Fruit fly (Drosophila melanogaster) whole organism, embryonic: ENCODE measurements around the gene HUWE1.

Experiments used
- Abd-B ChIP-seq: fragments of 200-800 bp; sonication (Bioruptor generic); optimal IDR thresholded peaks from 2 replicates; lab custom pipeline; 2018; ENCODE audit warnings: missing biosample characterization, mild to moderate bottlenecking, missing genetic modification characterization, moderate library complexity
- Antp ChIP-seq: fragments of 200-800 bp; sonication (Bioruptor generic); optimal IDR thresholded peaks from 3 replicates; lab custom pipeline; 2016; ENCODE audit warnings: missing biosample characterization, missing genetic modification characterization
- BEAF-32 ChIP-seq: fragments of 200-800 bp; sonication (Bioruptor generic); optimal IDR thresholded peaks from 3 replicates; lab custom pipeline; 2017; ENCODE audit warnings: missing biosample characterization, missing genetic modification characterization, mild to moderate bottlenecking, moderate library complexity, missing genetic modification reagents
- CG11398 ChIP-seq: fragments of 200-800 bp; sonication (Bioruptor generic); optimal IDR thresholded peaks from 2 replicates; lab custom pipeline; 2016; ENCODE audit warnings: missing biosample characterization, missing genetic modification characterization
- CG12219 ChIP-seq: fragments of 200-800 bp; sonication (Bioruptor generic); optimal IDR thresholded peaks from 3 replicates; lab custom pipeline; 2018; ENCODE audit warnings: missing biosample characterization, mild to moderate bottlenecking, missing genetic modification characterization
- CG12659 ChIP-seq: fragments of 200-800 bp; sonication (Bioruptor generic); optimal IDR thresholded peaks from 3 replicates; lab custom pipeline; 2017; ENCODE audit warnings: mild to moderate bottlenecking, missing biosample characterization, missing genetic modification reagents, missing genetic modification characterization
- CG13287 ChIP-seq: fragments of 200-800 bp; sonication (Bioruptor generic); IDR thresholded peaks from 2 replicates; pipeline ENCODE4 v1.3.6; 2022; ENCODE audit warnings: missing biosample characterization, missing genetic modification characterization; ENCODE audit not compliant: partially characterized antibody
- CG14441 ChIP-seq: fragments of 200-800 bp; sonication (Bioruptor generic); IDR thresholded peaks from 2 replicates; pipeline ENCODE4 v1.3.6; 2022; ENCODE audit warnings: missing biosample characterization, missing genetic modification characterization
- CG15073 ChIP-seq: fragments of 200-800 bp; sonication (Bioruptor generic); optimal IDR thresholded peaks from 2 replicates; lab custom pipeline; 2016; ENCODE audit warnings: missing biosample characterization, missing genetic modification characterization
- CG17361 ChIP-seq: fragments of 200-800 bp; sonication (Bioruptor generic); IDR thresholded peaks from 3 replicates; pipeline ENCODE4 v1.3.6; 2022; ENCODE audit warnings: missing biosample characterization, missing genetic modification characterization
- CG17802 ChIP-seq: fragments of 200-800 bp; sonication (Bioruptor generic); optimal IDR thresholded peaks from 2 replicates; lab custom pipeline; 2018; ENCODE audit warnings: missing biosample characterization, mild to moderate bottlenecking, missing genetic modification characterization, moderate library complexity
- CG17829 ChIP-seq: fragments of 200-800 bp; optimal IDR thresholded peaks from 2 replicates; lab custom pipeline; 2019; ENCODE audit warnings: missing biosample characterization, mild to moderate bottlenecking, missing genetic modification characterization, moderate library complexity
- CG1832 ChIP-seq: fragments of 200-800 bp; sonication (Bioruptor generic); optimal IDR thresholded peaks from 2 replicates; lab custom pipeline; 2017; ENCODE audit warnings: missing biosample characterization, mild to moderate bottlenecking, missing genetic modification characterization, inconsistent platforms
- CG30403 ChIP-seq: fragments of 200-800 bp; sonication (Bioruptor generic); optimal IDR thresholded peaks from 3 replicates; lab custom pipeline; 2016; ENCODE audit warnings: missing biosample characterization, missing genetic modification characterization
- CG31441 ChIP-seq: fragments of 200-800 bp; sonication (Bioruptor generic); IDR thresholded peaks from 2 replicates; pipeline ENCODE4 v1.3.6; 2022; ENCODE audit warnings: missing biosample characterization, missing genetic modification characterization
- CG32767 ChIP-seq: fragments of 200-800 bp; sonication (Bioruptor generic); IDR thresholded peaks from 2 replicates; pipeline ENCODE4 v1.3.6; 2022; ENCODE audit warnings: missing biosample characterization, missing genetic modification characterization
- CG4820 ChIP-seq: fragments of 200-800 bp; sonication (Bioruptor generic); optimal IDR thresholded peaks from 3 replicates; lab custom pipeline; 2016; ENCODE audit warnings: missing biosample characterization, missing genetic modification characterization
- CG6654 ChIP-seq: fragments of 200-800 bp; sonication (Bioruptor generic); optimal IDR thresholded peaks from 2 replicates; lab custom pipeline; 2017; ENCODE audit warnings: missing biosample characterization, mild to moderate bottlenecking, missing genetic modification characterization
- CG7357 ChIP-seq: fragments of 200-800 bp; sonication (Bioruptor generic); IDR thresholded peaks from 3 replicates; pipeline ENCODE4 v1.3.6; 2022; ENCODE audit warnings: missing biosample characterization, missing genetic modification characterization
- D ChIP-seq, 2 experiments: fragments of 200-800 bp in 1 of 2; fragments of >200 bp in 1 of 2; sonication (Bioruptor generic) in 1 of 2; optimal IDR thresholded peaks; 2 replicates in 1 of 2; 3 replicates in 1 of 2; lab custom pipeline; 2017; ENCODE audit warnings: mild to moderate bottlenecking in 1 of 2, missing biosample characterization in 1 of 2, missing genetic modification characterization in 1 of 2, missing genetic modification reagents in 1 of 2
- Dip3 ChIP-seq: fragments of 200-800 bp; sonication (Bioruptor generic); optimal IDR thresholded peaks from 3 replicates; lab custom pipeline; 2016; ENCODE audit warnings: missing biosample characterization, missing genetic modification characterization
- Gug ChIP-seq: fragments of 200-800 bp; sonication (Bioruptor generic); IDR thresholded peaks from 4 replicates; pipeline ENCODE4 v1.3.6; 2022; ENCODE audit warnings: missing biosample characterization, missing genetic modification characterization
- Hr78 ChIP-seq, 2 experiments: fragments of 200-800 bp in 1 of 2; fragments of >200 bp in 1 of 2; sonication (Bioruptor generic) in 1 of 2; optimal IDR thresholded peaks; 2 replicates each; lab custom pipeline; 2017 to 2019; ENCODE audit warnings: missing biosample characterization in 2 of 2, missing genetic modification characterization in 2 of 2, mild to moderate bottlenecking in 1 of 2, moderate library complexity in 1 of 2
- Lpt ChIP-seq: fragments of >200 bp; optimal IDR thresholded peaks from 2 replicates; lab custom pipeline; 2018; ENCODE audit warnings: missing biosample characterization, missing genetic modification characterization
- Med ChIP-seq: fragments of 200-800 bp; sonication (Bioruptor generic); peaks from one replicate; lab custom pipeline; 2016; ENCODE audit warnings: missing biosample characterization, missing genetic modification characterization, mild to moderate bottlenecking, inconsistent platforms, moderate library complexity
- Nf-YC ChIP-seq: fragments of 200-800 bp; optimal IDR thresholded peaks from 3 replicates; lab custom pipeline; 2019; ENCODE audit warnings: missing biosample characterization, mild to moderate bottlenecking, missing genetic modification characterization, moderate library complexity
- Oli ChIP-seq: fragments of 200-800 bp; sonication (Bioruptor generic); optimal IDR thresholded peaks from 2 replicates; lab custom pipeline; 2018; ENCODE audit warnings: missing biosample characterization, mild to moderate bottlenecking, missing genetic modification characterization, moderate library complexity
- Optix ChIP-seq: fragments of 200-800 bp; sonication (Bioruptor generic); IDR thresholded peaks from 3 replicates; pipeline ENCODE4 v1.3.6; 2022; ENCODE audit warnings: missing biosample characterization, missing genetic modification characterization
- PHDP ChIP-seq: fragments of 200-800 bp; sonication (Bioruptor generic); optimal IDR thresholded peaks from 3 replicates; lab custom pipeline; 2018; ENCODE audit warnings: missing biosample characterization, mild to moderate bottlenecking, missing genetic modification characterization, moderate library complexity
- Sry-δ ChIP-seq: fragments of 200-800 bp; sonication (Bioruptor generic); optimal IDR thresholded peaks from 2 replicates; lab custom pipeline; 2016; ENCODE audit warnings: missing biosample characterization, missing genetic modification characterization
- Xrp1 ChIP-seq: fragments of 200-800 bp; sonication (Bioruptor generic); IDR thresholded peaks from 2 replicates; pipeline ENCODE4 v1.3.6; 2022; ENCODE audit warnings: missing biosample characterization, missing genetic modification characterization
- ase ChIP-seq: fragments of 200-800 bp; sonication (Bioruptor generic); IDR thresholded peaks from 3 replicates; pipeline ENCODE4 v1.3.6; 2022; ENCODE audit warnings: missing biosample characterization, missing genetic modification characterization
- bsh ChIP-seq, 2 experiments: fragments of 200-800 bp; sonication (Bioruptor generic); optimal IDR thresholded peaks; 2 replicates each; lab custom pipeline; 2017 to 2018; ENCODE audit warnings: mild to moderate bottlenecking in 2 of 2, missing biosample characterization in 2 of 2, missing genetic modification characterization in 2 of 2, moderate library complexity in 1 of 2
- caup ChIP-seq: fragments of 200-800 bp; sonication (Bioruptor generic); optimal IDR thresholded peaks from 3 replicates; lab custom pipeline; 2017; ENCODE audit warnings: missing biosample characterization, mild to moderate bottlenecking, missing genetic modification characterization, moderate library complexity; ENCODE audit not compliant: severe bottlenecking
- chif ChIP-seq, 2 experiments: fragments of 200-800 bp; sonication (Bioruptor generic); optimal IDR thresholded peaks; 3 replicates each; lab custom pipeline; 2016; ENCODE audit warnings: missing biosample characterization in 2 of 2, missing genetic modification characterization in 2 of 2
- crp ChIP-seq, 2 experiments: fragments of 200-800 bp; sonication (Bioruptor generic); optimal IDR thresholded peaks; 2 replicates in 1 of 2; 3 replicates in 1 of 2; lab custom pipeline; 2017; ENCODE audit warnings: missing biosample characterization in 2 of 2, missing genetic modification characterization in 2 of 2, mild to moderate bottlenecking in 1 of 2, moderate library complexity in 1 of 2
- dan ChIP-seq: fragments of 200-800 bp; sonication (Bioruptor generic); IDR thresholded peaks from 2 replicates; pipeline ENCODE4 v1.3.6; 2022; ENCODE audit warnings: missing biosample characterization, missing genetic modification characterization
- dysf ChIP-seq: fragments of 200-800 bp; sonication (Bioruptor generic); IDR thresholded peaks from 3 replicates; pipeline ENCODE4 v1.3.6; 2022; ENCODE audit warnings: missing biosample characterization, missing genetic modification characterization
- gcm ChIP-seq: fragments of 200-800 bp; sonication (Bioruptor generic); optimal IDR thresholded peaks from 2 replicates; lab custom pipeline; 2019; ENCODE audit warnings: missing biosample characterization, mild to moderate bottlenecking, missing genetic modification characterization, moderate library complexity
- gcm2 ChIP-seq: fragments of 200-800 bp; sonication (Bioruptor generic); optimal IDR thresholded peaks from 2 replicates; lab custom pipeline; 2016; ENCODE audit warnings: missing biosample characterization, missing genetic modification characterization
- grau ChIP-seq: fragments of 200-800 bp; optimal IDR thresholded peaks from 3 replicates; lab custom pipeline; 2019; ENCODE audit warnings: missing biosample characterization, mild to moderate bottlenecking, missing genetic modification characterization, moderate library complexity
- nom ChIP-seq: fragments of 200-800 bp; sonication (Bioruptor generic); optimal IDR thresholded peaks from 2 replicates; lab custom pipeline; 2017; ENCODE audit warnings: missing biosample characterization, missing genetic modification characterization, mild to moderate bottlenecking, moderate library complexity, missing genetic modification reagents
- pfk ChIP-seq: fragments of 200-800 bp; sonication (Bioruptor generic); optimal IDR thresholded peaks from 2 replicates; lab custom pipeline; 2018; ENCODE audit warnings: missing biosample characterization, mild to moderate bottlenecking, missing genetic modification characterization, moderate library complexity
- salm ChIP-seq: fragments of 200-800 bp; sonication (Bioruptor generic); optimal IDR thresholded peaks from 2 replicates; lab custom pipeline; 2018; ENCODE audit warnings: missing biosample characterization, mild to moderate bottlenecking, missing genetic modification characterization
- sug ChIP-seq: fragments of 200-800 bp; optimal IDR thresholded peaks from 2 replicates; lab custom pipeline; 2019; ENCODE audit warnings: missing biosample characterization, mild to moderate bottlenecking, missing genetic modification characterization, moderate library complexity
- ttk ChIP-seq: fragments of 200-800 bp; sonication (Bioruptor generic); IDR thresholded peaks from 2 replicates; pipeline ENCODE4 v2.1.2; 2022; ENCODE audit warnings: missing biosample characterization, missing genetic modification characterization
- tup ChIP-seq: fragments of 200-800 bp; sonication (Bioruptor generic); optimal IDR thresholded peaks from 2 replicates; lab custom pipeline; 2016; ENCODE audit warnings: missing biosample characterization, mild to moderate bottlenecking, missing genetic modification characterization, moderate library complexity
- zf30C ChIP-seq: fragments of 200-800 bp; sonication (Bioruptor generic); optimal IDR thresholded peaks from 3 replicates; lab custom pipeline; 2018; ENCODE audit warnings: missing biosample characterization, mild to moderate bottlenecking, missing genetic modification characterization

The HUWE1 gene

dm6 chrX:15738890-15739550, 26.6 kb downstream of the HUWE1 start, which contains the start of the genes CG11679 and CG8206 (continued):
- TF ChIP-seq bsh (GFP tag; optimal IDR thresholded peaks at IDR 0.05; lab: Kevin White, UChicago), result no peak
- no peak for TF ChIP-seq gcm (GFP tag; lab: Kevin White, UChicago)
- TF ChIP-seq CG17802 (tag; lab: Kevin White, UChicago), result no peak
- peak; percentile 49; the same call in 2 of the 3 replicates for TF ChIP-seq CG17361 (GFP tag; lab: Robert Waterston, UW)
- TF ChIP-seq sug (tag; lab: Kevin White, UChicago), result peak; percentile 71
- no peak for TF ChIP-seq Oli (tag; lab: Kevin White, UChicago)
- peak; percentile 26; the same call in 1 of the 4 replicates for TF ChIP-seq Gug (GFP tag; lab: Robert Waterston, UW)
- TF ChIP-seq gcm2 (GFP tag; lab: Kevin White, UChicago), result no peak
- TF ChIP-seq nom (GFP tag; lab: Kevin White, UChicago), result no peak
- TF ChIP-seq zf30C (GFP tag; lab: Kevin White, UChicago), result no peak
- no peak for TF ChIP-seq ttk (GFP tag; lab: Robert Waterston, UW)
- no peak for TF ChIP-seq CG6654 (GFP tag; lab: Kevin White, UChicago)
- TF ChIP-seq CG30403 (GFP tag; lab: Kevin White, UChicago), result peak; percentile 53
- peak in 1 of 2 experiments; percentile 86 for TF ChIP-seq crp (GFP tag; optimal IDR thresholded peaks at IDR 0.05; lab: Kevin White, UChicago)
- peak; percentile 35 for TF ChIP-seq CG4820 (GFP tag; lab: Kevin White, UChicago)
- TF ChIP-seq dan (GFP tag; lab: Robert Waterston, UW), result no peak
- peak; percentile 23 for TF ChIP-seq CG17829
- TF ChIP-seq chif (GFP tag; optimal IDR thresholded peaks at IDR 0.05; lab: Kevin White, UChicago), result no peak
- no peak for TF ChIP-seq CG12219 (GFP tag; lab: Kevin White, UChicago)
- no peak for TF ChIP-seq Hr78 (GFP tag; optimal IDR thresholded peaks at IDR 0.05; lab: Kevin White, UChicago)
- TF ChIP-seq Antp (GFP tag; lab: Kevin White, UChicago), result peak; percentile 59
- no peak for TF ChIP-seq Optix
- TF ChIP-seq CG15073 (GFP tag; lab: Kevin White, UChicago), result no peak
- TF ChIP-seq salm (tag; lab: Kevin White, UChicago), result peak; percentile 5
- TF ChIP-seq Nf-YC (tag; lab: Kevin White, UChicago), result peak; percentile 42
- no peak for TF ChIP-seq CG31441 (GFP tag; lab: Robert Waterston, UW)
- TF ChIP-seq Sry-δ (GFP tag; lab: Kevin White, UChicago), result peak; percentile 75
- TF ChIP-seq CG11398 (GFP tag; lab: Kevin White, UChicago), result no peak
- TF ChIP-seq D (optimal IDR thresholded peaks at IDR 0.05; lab: Kevin White, UChicago), result no peak
- no peak for TF ChIP-seq D (GFP tag; optimal IDR thresholded peaks at IDR 0.05; lab: Kevin White, UChicago)
- peak; percentile 41; the same call in 1 of the 3 replicates for TF ChIP-seq dysf (GFP tag; lab: Robert Waterston, UW)
- peak; percentile 41; the same call in 1 of the 2 replicates for TF ChIP-seq Xrp1 (GFP tag; lab: Robert Waterston, UW)
- TF ChIP-seq CG14441 (GFP tag; lab: Robert Waterston, UW), result peak; percentile 45; the same call in 1 of the 2 replicates
- TF ChIP-seq Med (GFP tag; lab: Kevin White, UChicago), result peak; percentile 91
- TF ChIP-seq caup (GFP tag; lab: Kevin White, UChicago), result no peak
- no peak for TF ChIP-seq tup (GFP tag; lab: Kevin White, UChicago)
- no peak for TF ChIP-seq pfk
- TF ChIP-seq Lpt (GFP tag; lab: Kevin White, UChicago), result no peak
- no peak for TF ChIP-seq CG1832
- peak; percentile 37 for TF ChIP-seq Abd-B (GFP tag; lab: Kevin White, UChicago)
- TF ChIP-seq BEAF-32 (GFP tag; lab: Kevin White, UChicago), result peak; percentile 55
- no peak for TF ChIP-seq CG7357 (GFP tag; lab: Robert Waterston, UW)
- peak; percentile 55 for TF ChIP-seq grau (tag; lab: Kevin White, UChicago)
- no peak for TF ChIP-seq CG32767 (GFP tag; lab: Robert Waterston, UW)
- TF ChIP-seq CG13287 (GFP tag; lab: Robert Waterston, UW), result peak; percentile 45
- peak; percentile 38 for TF ChIP-seq Dip3 (GFP tag; lab: Kevin White, UChicago)
- peak; percentile 2 for TF ChIP-seq CG12659 (GFP tag; lab: Kevin White, UChicago)
- no peak for TF ChIP-seq ase (GFP tag; lab: Robert Waterston, UW)
- peak; percentile 13 for TF ChIP-seq PHDP (tag; lab: Kevin White, UChicago)
